Worm (Caenorhabditis elegans) whole organism, mixed stage, embryonic: ENCODE data around the gene hars-1.

Source experiments
- blmp-1 ChIP-seq: fragments of 150-350 bp; optimal IDR thresholded peaks from 2 replicates; lab custom pipeline; 2014; ENCODE audit warnings: missing biosample characterization, missing genetic modification characterization
- ceh-43 ChIP-seq: fragments of 200-800 bp; sonication (Bioruptor generic); optimal IDR thresholded peaks from 2 replicates; lab custom pipeline; 2018; ENCODE audit warnings: mild to moderate bottlenecking, missing genetic modification characterization, moderate library complexity, missing compliant biosample characterization
- ces-1 ChIP-seq: fragments of 150-350 bp; optimal IDR thresholded peaks from 2 replicates; lab custom pipeline; 2014; ENCODE audit warnings: missing biosample characterization, missing genetic modification reagents, missing genetic modification characterization
- cnd-1 ChIP-seq: fragments of 200-800 bp; sonication (Bioruptor generic); optimal IDR thresholded peaks from 2 replicates; lab custom pipeline; 2018; ENCODE audit warnings: mild to moderate bottlenecking, missing genetic modification characterization, missing compliant biosample characterization
- drap-1 ChIP-seq: fragments of 200-800 bp; sonication (Bioruptor generic); optimal IDR thresholded peaks from 3 replicates; lab custom pipeline; 2018; ENCODE audit warnings: mild to moderate bottlenecking, missing genetic modification characterization, missing compliant biosample characterization
- elt-1 ChIP-seq: sonication (generic microtip); optimal IDR thresholded peaks from 2 replicates; lab custom pipeline; 2017; ENCODE audit warnings: missing genetic modification characterization, mild to moderate bottlenecking, missing compliant biosample characterization, antibody characterized with exemption, moderate library complexity, borderline replicate concordance; ENCODE audit not compliant: insufficient read depth
- flh-1 ChIP-seq: fragments of 200-800 bp; sonication (Bioruptor generic); optimal IDR thresholded peaks from 2 replicates; lab custom pipeline; 2018; ENCODE audit warnings: mild to moderate bottlenecking, missing genetic modification characterization, moderate library complexity, missing compliant biosample characterization
- ham-2 ChIP-seq: fragments of 200-800 bp; sonication (Bioruptor generic); optimal IDR thresholded peaks from 2 replicates; lab custom pipeline; 2018; ENCODE audit warnings: mild to moderate bottlenecking, missing genetic modification characterization, missing compliant biosample characterization
- hlh-1 ChIP-seq: fragments of 150-350 bp; optimal IDR thresholded peaks from 2 replicates; lab custom pipeline; 2014; ENCODE audit warnings: missing biosample characterization, missing genetic modification reagents, missing genetic modification characterization
- lin-13 ChIP-seq: fragments of 150-350 bp; optimal IDR thresholded peaks from 2 replicates; lab custom pipeline; 2014; ENCODE audit warnings: missing biosample characterization, missing genetic modification characterization
- lin-32 ChIP-seq: fragments of 200-800 bp; sonication (Bioruptor generic); optimal IDR thresholded peaks from 2 replicates; lab custom pipeline; 2018; ENCODE audit warnings: mild to moderate bottlenecking, missing genetic modification characterization, missing compliant biosample characterization
- lsy-2 ChIP-seq: fragments of 150-350 bp; optimal IDR thresholded peaks from 2 replicates; lab custom pipeline; 2014; ENCODE audit warnings: missing biosample characterization, missing genetic modification characterization
- mab-5 ChIP-seq: fragments of 150-350 bp; optimal IDR thresholded peaks from 2 replicates; lab custom pipeline; 2014; ENCODE audit warnings: missing biosample characterization, missing genetic modification characterization
- mep-1 ChIP-seq: fragments of 150-350 bp; optimal IDR thresholded peaks from 2 replicates; lab custom pipeline; 2017; ENCODE audit warnings: missing biosample characterization, missing genetic modification reagents, missing genetic modification characterization, inconsistent platforms
- nhr-12 ChIP-seq: fragments of 150-350 bp; optimal IDR thresholded peaks from 2 replicates; lab custom pipeline; 2014; ENCODE audit warnings: missing biosample characterization, missing genetic modification characterization
- nhr-237 ChIP-seq: fragments of 150-350 bp; optimal IDR thresholded peaks from 2 replicates; lab custom pipeline; 2014; ENCODE audit warnings: missing biosample characterization, missing genetic modification characterization
- nhr-28 ChIP-seq: fragments of 150-350 bp; optimal IDR thresholded peaks from 2 replicates; lab custom pipeline; 2014; ENCODE audit warnings: missing biosample characterization, missing genetic modification characterization
- nhr-76 ChIP-seq: sonication (generic microtip); optimal IDR thresholded peaks from 2 replicates; lab custom pipeline; 2017; ENCODE audit warnings: missing biosample characterization, missing genetic modification characterization
- pha-4 ChIP-seq: fragments of 150-350 bp; optimal IDR thresholded peaks from 2 replicates; lab custom pipeline; 2018; ENCODE audit warnings: missing biosample characterization, missing genetic modification reagents, missing genetic modification characterization
- sem-2 ChIP-seq: fragments of 200-800 bp; sonication (Bioruptor generic); optimal IDR thresholded peaks from 2 replicates; lab custom pipeline; 2018; ENCODE audit warnings: mild to moderate bottlenecking, missing genetic modification characterization, missing compliant biosample characterization
- snpc-4 ChIP-seq: fragments of 150-350 bp; optimal IDR thresholded peaks from 2 replicates; lab custom pipeline; 2014; ENCODE audit warnings: missing biosample characterization, missing genetic modification characterization
- sptf-1 ChIP-seq: sonication (generic microtip); optimal IDR thresholded peaks from 2 replicates; lab custom pipeline; 2017; ENCODE audit warnings: mild to moderate bottlenecking, missing genetic modification characterization, moderate library complexity, missing compliant biosample characterization
- tbx-8 ChIP-seq: fragments of 200-800 bp; sonication (Bioruptor generic); optimal IDR thresholded peaks from 2 replicates; lab custom pipeline; 2018; ENCODE audit warnings: mild to moderate bottlenecking, missing genetic modification characterization, moderate library complexity, missing compliant biosample characterization
- unc-120 ChIP-seq: sonication (generic microtip); optimal IDR thresholded peaks from 2 replicates; lab custom pipeline; 2017; ENCODE audit warnings: missing genetic modification characterization, missing compliant biosample characterization; ENCODE audit not compliant: poor library complexity, severe bottlenecking
- unc-39 ChIP-seq: fragments of 150-350 bp; optimal IDR thresholded peaks from 2 replicates; lab custom pipeline; 2014; ENCODE audit warnings: missing biosample characterization, missing genetic modification characterization
- unc-62 ChIP-seq: fragments of 150-350 bp; optimal IDR thresholded peaks from 2 replicates; lab custom pipeline; 2014; ENCODE audit warnings: missing biosample characterization, missing genetic modification reagents, missing genetic modification characterization
- ztf-11 ChIP-seq: fragments of 150-350 bp; optimal IDR thresholded peaks from 2 replicates; lab custom pipeline; 2014; ENCODE audit warnings: missing biosample characterization, missing genetic modification characterization

Gene hars-1

ce11 chrIV:10851833-10852232 is 6.9 kb upstream of the hars-1 start, which contains the start of gene T11G6.4:
TSS of gene T11G6.4 (minus strand) at chrIV:10851933.
- TF ChIP-seq ceh-43 (GFP tag; lab: Kevin White, UChicago) = no peak
- no peak for TF ChIP-seq pha-4 (tag; lab: Kevin White, UChicago)
- no peak for TF ChIP-seq snpc-4 (tag; lab: Kevin White, UChicago)
- TF ChIP-seq unc-120 (tag; lab: Kevin White, UChicago) = no peak
- TF ChIP-seq lin-32 (GFP tag; lab: Kevin White, UChicago) = no peak
- TF ChIP-seq elt-1 (tag; lab: Kevin White, UChicago) = no peak
- TF ChIP-seq ztf-11 (tag; lab: Kevin White, UChicago) = no peak
- no peak for TF ChIP-seq sem-2
- TF ChIP-seq ham-2 = no peak
- no peak for TF ChIP-seq blmp-1 (tag; lab: Kevin White, UChicago)
- no peak for TF ChIP-seq ces-1 (GFP tag; lab: Kevin White, UChicago)
- TF ChIP-seq nhr-12 (tag; lab: Kevin White, UChicago) = no peak
- TF ChIP-seq unc-39 (tag; lab: Kevin White, UChicago) = no peak

ce11 chrIV:10852403-10852802 is 6.4 kb upstream of the hars-1 start:
- TF ChIP-seq flh-1 (no peak), hlh-1 (peak; percentile 77)

DNA sequence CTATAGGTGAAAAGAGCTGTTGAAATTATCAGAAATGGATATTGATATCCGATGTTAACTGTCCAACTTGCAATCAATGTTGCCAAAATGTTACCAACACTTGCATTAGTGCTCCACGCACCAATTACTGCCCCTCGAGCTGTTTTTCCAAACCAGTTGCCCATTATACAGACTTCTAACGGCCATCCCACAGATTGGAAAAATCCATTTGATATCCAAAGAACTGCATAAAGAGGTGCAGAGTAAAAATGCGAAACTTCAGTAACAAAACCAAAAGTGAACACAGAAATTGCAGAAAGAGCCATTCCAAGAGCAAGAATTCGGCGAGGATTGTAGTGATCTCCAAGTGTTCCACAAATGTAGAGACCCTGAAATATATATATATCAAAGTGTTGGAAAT is 4.7 kb upstream of the hars-1 start:
- TF ChIP-seq nhr-76 (tag; lab: Kevin White, UChicago) (no peak), pha-4 (tag; lab: Kevin White, UChicago) (no peak), unc-39 (tag; lab: Kevin White, UChicago) (no peak), nhr-12 (tag; lab: Kevin White, UChicago) (no peak), drap-1 (GFP tag; lab: Kevin White, UChicago) (no peak), unc-62 (GFP tag; lab: Kevin White, UChicago) (no peak), tbx-8 (GFP tag; lab: Kevin White, UChicago) (no peak), lin-13 (tag; lab: Kevin White, UChicago) (no peak), sptf-1 (tag; lab: Kevin White, UChicago) (no peak), snpc-4 (tag; lab: Kevin White, UChicago) (no peak), nhr-237 (tag; lab: Kevin White, UChicago) (no peak), lsy-2 (no peak), sem-2 (no peak), hlh-1 (no peak), flh-1 (no peak)

DNA sequence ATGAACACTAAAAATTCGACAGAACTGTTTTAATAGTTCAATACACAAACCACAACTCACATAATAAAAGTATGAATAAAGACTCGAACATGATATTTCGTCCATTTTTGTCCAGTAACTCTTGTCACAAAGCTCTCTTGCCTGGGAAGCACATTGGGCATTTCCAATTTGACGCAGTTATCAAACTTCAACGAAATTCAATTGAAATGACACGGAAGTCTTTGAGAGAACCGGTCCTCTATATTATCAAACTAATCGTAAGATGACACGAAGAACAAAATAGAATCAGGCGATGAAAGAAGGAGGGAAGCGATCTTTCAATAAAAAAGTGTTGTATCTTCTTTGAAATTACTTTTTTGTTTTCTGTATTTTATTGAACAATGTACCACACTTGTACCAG is 3.7 kb upstream of the hars-1 start, which contains the start of gene T11G6.3:
TSS of gene T11G6.3 (minus strand) at position 189 of the 400 bp plus-strand sequence.
- TF ChIP-seq mab-5 (tag; lab: Kevin White, UChicago) (no peak), mep-1 (tag; lab: Kevin White, UChicago) (no peak), cnd-1 (no peak), tbx-8 (GFP tag; lab: Kevin White, UChicago) (no peak)

DNA sequence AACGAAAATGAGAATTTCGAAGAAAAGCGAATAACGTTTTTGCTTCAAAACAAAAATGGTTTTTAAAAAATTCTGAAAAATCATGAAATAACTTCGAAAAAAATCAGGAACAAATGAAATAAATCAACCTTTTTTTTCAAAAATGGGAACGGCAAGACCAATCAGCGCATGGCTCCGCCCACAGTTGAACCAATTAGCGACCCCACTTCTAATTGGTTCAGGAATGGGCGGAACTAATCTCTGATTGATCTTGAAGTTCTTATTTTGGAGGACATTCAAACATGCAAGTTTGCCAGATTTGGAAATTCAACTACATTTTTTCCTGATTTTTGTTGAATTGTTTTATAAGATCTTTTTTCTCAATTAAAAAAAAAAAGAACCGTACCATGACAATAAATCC is 2.8 kb upstream of the hars-1 start:
- no peak for TF ChIP-seq unc-62 (GFP tag; lab: Kevin White, UChicago)

DNA sequence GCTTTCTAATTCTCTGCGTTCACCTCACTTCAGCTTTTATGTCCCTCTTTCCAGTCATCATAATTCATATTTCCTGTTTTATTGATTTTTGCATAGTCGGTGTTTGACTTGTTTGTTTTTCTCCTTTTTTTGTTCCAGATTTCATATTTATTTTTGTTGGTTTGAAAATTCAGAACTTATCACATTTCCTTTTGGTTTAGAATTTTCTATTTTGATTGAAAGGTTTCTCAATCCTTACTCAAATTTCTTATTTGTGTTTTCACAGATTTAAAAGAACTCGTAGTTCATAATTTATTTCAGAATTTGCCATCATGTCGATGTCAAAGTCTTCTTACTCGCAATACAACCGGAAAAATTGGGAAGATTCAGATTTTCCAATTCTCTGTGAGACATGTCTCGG is 2.3 kb downstream of the hars-1 start, which contains the start of gene rbm-22:
TSS of gene rbm-22 (plus strand) at position 301 of the 400 bp plus-strand sequence.
- TF ChIP-seq nhr-237 (tag; lab: Kevin White, UChicago) (no peak), snpc-4 (tag; lab: Kevin White, UChicago) (no peak), nhr-28 (tag; lab: Kevin White, UChicago) (no peak), lin-32 (GFP tag; lab: Kevin White, UChicago) (no peak)
- TF ChIP-seq, all 35 proteins: peak for 0

DNA sequence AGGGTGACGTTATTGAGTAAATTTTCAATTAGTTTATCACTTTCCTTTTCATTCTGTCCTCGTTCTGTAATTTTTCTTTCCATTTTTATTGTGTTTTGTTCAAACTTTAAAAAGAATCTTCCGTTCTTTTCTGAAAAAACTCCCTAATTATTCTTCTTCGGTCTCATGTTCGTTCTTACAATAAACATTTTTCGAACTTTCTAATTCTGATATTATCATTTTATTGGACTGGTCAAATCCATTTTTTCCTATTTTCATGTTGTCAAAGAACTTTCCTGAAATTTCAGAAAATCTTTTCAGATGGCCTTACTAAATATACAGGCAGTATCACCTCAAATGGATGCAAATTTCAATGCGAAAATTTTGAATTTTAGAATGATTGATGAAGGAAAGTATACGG is 5.3 kb downstream of the hars-1 start, which contains the start of gene nish-1:
TSS of gene nish-1 (plus strand) at position 301 of the 400 bp plus-strand sequence.
- no peak for TF ChIP-seq lsy-2
